Worm (Caenorhabditis elegans): ENCODE data around the gene nol-10.
A peak's percentile ranks its signal among the peaks of the same experiment; 100 is the strongest.

ce11 chrIV:7632535-7632934, 52.1 kb downstream of the nol-10 start, which contains the start of gene F45E4.6:
- TF ChIP-seq ceh-83 (GFP tag; optimal IDR thresholded peaks at IDR 0.05) (no peak), unc-62 (GFP tag; optimal IDR thresholded peaks at IDR 0.05) (no peak), mab-5 (tag; optimal IDR thresholded peaks at IDR 0.05) (no peak), lsy-2 (tag; optimal IDR thresholded peaks at IDR 0.05) (no peak), pha-4 (tag; optimal IDR thresholded peaks at IDR 0.05) (no peak), lin-13 (tag; optimal IDR thresholded peaks at IDR 0.05) (no peak), blmp-1 (tag; optimal IDR thresholded peaks at IDR 0.05) (no peak), snpc-4 (tag; optimal IDR thresholded peaks at IDR 0.05) (no peak), elt-1 (tag; optimal IDR thresholded peaks at IDR 0.05; ENCODE audit: borderline replicate concordance, insufficient read depth) (no peak), ces-1 (GFP tag; optimal IDR thresholded peaks at IDR 0.05) (peak; percentile 89), nhr-237 (tag; optimal IDR thresholded peaks at IDR 0.05) (no peak), ztf-11 (tag; optimal IDR thresholded peaks at IDR 0.05) (no peak)

Data from whole organism, mixed stage, embryonic.